Worm (Caenorhabditis elegans): ENCODE data around the gene ZK721.3.

Gene ZK721.3

ce11 chrX:8797653-8798052 lies 13.3 kb downstream of the ZK721.3 start:
- no peak for TF ChIP-seq dmd-4 (tag; optimal IDR thresholded peaks at IDR 0.05)
- TF ChIP-seq gmeb-1 (tag; optimal IDR thresholded peaks at IDR 0.05), result no peak
- TF ChIP-seq egl-27 (tag; optimal IDR thresholded peaks at IDR 0.05), result no peak
- TF ChIP-seq fos-1 (tag; optimal IDR thresholded peaks at IDR 0.05), result no peak
- no peak for TF ChIP-seq ztf-4 (tag; optimal IDR thresholded peaks at IDR 0.05)
- no peak for TF ChIP-seq sma-9 (GFP tag; optimal IDR thresholded peaks at IDR 0.05)
- no peak for TF ChIP-seq sma-9 (tag; optimal IDR thresholded peaks at IDR 0.05)
- TF ChIP-seq aly-2 (tag; optimal IDR thresholded peaks at IDR 0.05), result no peak
- TF ChIP-seq blmp-1 (tag; optimal IDR thresholded peaks at IDR 0.05; ENCODE audit: insufficient read depth), result no peak
- TF ChIP-seq nhr-129 (tag; optimal IDR thresholded peaks at IDR 0.05), result no peak
- TF ChIP-seq mbf-1 (tag; optimal IDR thresholded peaks at IDR 0.05), result no peak
- TF ChIP-seq nhr-21 (tag; optimal IDR thresholded peaks at IDR 0.05), result no peak

- TF ChIP-seq F13H6.1 (tag; optimal IDR thresholded peaks at IDR 0.05) (no peak), peb-1 (tag; optimal IDR thresholded peaks at IDR 0.05) (no peak), ama-1 (optimal IDR thresholded peaks at IDR 0.05) (no peak), snpc-4 (tag; optimal IDR thresholded peaks at IDR 0.05) (no peak), aly-2 (tag; optimal IDR thresholded peaks at IDR 0.05) (no peak), elt-3 (tag; optimal IDR thresholded peaks at IDR 0.05) (no peak), C34F6.9 (tag; optimal IDR thresholded peaks at IDR 0.05) (no peak), ztf-1 (GFP tag; conservative IDR thresholded peaks at IDR 0.05) (no peak), skn-1 (tag; optimal IDR thresholded peaks at IDR 0.05) (no peak), nhr-21 (tag; optimal IDR thresholded peaks at IDR 0.05) (no peak), ztf-4 (tag; optimal IDR thresholded peaks at IDR 0.05) (no peak), unc-62 (GFP tag; optimal IDR thresholded peaks at IDR 0.05) (no peak), gmeb-1 (tag; optimal IDR thresholded peaks at IDR 0.05) (no peak), lsy-2 (tag; optimal IDR thresholded peaks at IDR 0.05) (no peak), lin-39 (tag; optimal IDR thresholded peaks at IDR 0.05) (no peak), nhr-23 (tag; optimal IDR thresholded peaks at IDR 0.05) (no peak), sma-3 (GFP tag; optimal IDR thresholded peaks at IDR 0.05) (no peak)
These were observed 15.6 kb downstream of the ZK721.3 start for ce11 chrX:8799925-8800324.

ce11 chrX:8800355-8800754 lies 16.0 kb downstream of the ZK721.3 start:
- no peak for TF ChIP-seq unc-62 (GFP tag; optimal IDR thresholded peaks at IDR 0.05)
- no peak for TF ChIP-seq nhr-12 (tag; optimal IDR thresholded peaks at IDR 0.05)
- TF ChIP-seq mbf-1 (tag; optimal IDR thresholded peaks at IDR 0.05), result no peak
- no peak for TF ChIP-seq sma-3 (GFP tag; optimal IDR thresholded peaks at IDR 0.05)
- TF ChIP-seq lin-13 (GFP tag; optimal IDR thresholded peaks at IDR 0.05), result no peak
- no peak for TF ChIP-seq unc-55 (GFP tag; optimal IDR thresholded peaks at IDR 0.05)
- no peak for TF ChIP-seq elt-1 (tag; optimal IDR thresholded peaks at IDR 0.05)
- TF ChIP-seq fos-1 (tag; optimal IDR thresholded peaks at IDR 0.05), result no peak
- TF ChIP-seq egl-27 (tag; optimal IDR thresholded peaks at IDR 0.05), result no peak
- TF ChIP-seq nhr-25 (tag; optimal IDR thresholded peaks at IDR 0.05), result no peak
- no peak for TF ChIP-seq sem-4 (tag; optimal IDR thresholded peaks at IDR 0.05)
- TF ChIP-seq crh-2 (tag; optimal IDR thresholded peaks at IDR 0.05), result no peak
- TF ChIP-seq Y55F3AM.14 (GFP tag; optimal IDR thresholded peaks at IDR 0.05), result no peak
- TF ChIP-seq snpc-4 (tag; optimal IDR thresholded peaks at IDR 0.05), result no peak
- no peak for TF ChIP-seq nhr-23 (tag; optimal IDR thresholded peaks at IDR 0.05)
- TF ChIP-seq aly-2 (tag; optimal IDR thresholded peaks at IDR 0.05), result no peak
- no peak for TF ChIP-seq sma-9 (GFP tag; optimal IDR thresholded peaks at IDR 0.05)
- TF ChIP-seq sma-9 (tag; optimal IDR thresholded peaks at IDR 0.05), result no peak
- TF ChIP-seq nhr-77 (tag; optimal IDR thresholded peaks at IDR 0.05), result no peak
- no peak for TF ChIP-seq C34F6.9 (tag; optimal IDR thresholded peaks at IDR 0.05)

- TF ChIP-seq nhr-77 (tag; optimal IDR thresholded peaks at IDR 0.05), result no peak
- no peak for TF ChIP-seq ztf-11 (tag; optimal IDR thresholded peaks at IDR 0.05)
- no peak for TF ChIP-seq blmp-1 (tag; optimal IDR thresholded peaks at IDR 0.05; ENCODE audit: insufficient read depth)
- no peak for TF ChIP-seq unc-62 (GFP tag; optimal IDR thresholded peaks at IDR 0.05)
- no peak for TF ChIP-seq ceh-82 (tag; optimal IDR thresholded peaks at IDR 0.05)
- peak; percentile 32 for TF ChIP-seq egl-27 (tag; optimal IDR thresholded peaks at IDR 0.05)
- no peak for TF ChIP-seq nhr-10 (tag; optimal IDR thresholded peaks at IDR 0.05)
- TF ChIP-seq lsy-2 (tag; optimal IDR thresholded peaks at IDR 0.05), result peak in 1 of 2 experiments; percentile 40
- no peak for TF ChIP-seq lin-13 (GFP tag; optimal IDR thresholded peaks at IDR 0.05)
- peak; percentile 46 for TF ChIP-seq sma-9 (GFP tag; optimal IDR thresholded peaks at IDR 0.05)
- TF ChIP-seq sma-9 (tag; optimal IDR thresholded peaks at IDR 0.05), result no peak
- TF ChIP-seq nhr-25 (tag; optimal IDR thresholded peaks at IDR 0.05), result no peak
- TF ChIP-seq mdl-1 (tag; optimal IDR thresholded peaks at IDR 0.05), result peak in 1 of 2 experiments; percentile 7
- TF ChIP-seq mbf-1 (tag; optimal IDR thresholded peaks at IDR 0.05), result no peak
- TF ChIP-seq C34F6.9 (tag; optimal IDR thresholded peaks at IDR 0.05), result peak; percentile 20
These were observed 16.6 kb downstream of the ZK721.3 start for ce11 chrX:8800983-8801382.

Data from whole organism, L2 larva.